Fruit fly (Drosophila melanogaster): Measurements from ENCODE around the gene CG12320.

Gene CG12320

DNA sequence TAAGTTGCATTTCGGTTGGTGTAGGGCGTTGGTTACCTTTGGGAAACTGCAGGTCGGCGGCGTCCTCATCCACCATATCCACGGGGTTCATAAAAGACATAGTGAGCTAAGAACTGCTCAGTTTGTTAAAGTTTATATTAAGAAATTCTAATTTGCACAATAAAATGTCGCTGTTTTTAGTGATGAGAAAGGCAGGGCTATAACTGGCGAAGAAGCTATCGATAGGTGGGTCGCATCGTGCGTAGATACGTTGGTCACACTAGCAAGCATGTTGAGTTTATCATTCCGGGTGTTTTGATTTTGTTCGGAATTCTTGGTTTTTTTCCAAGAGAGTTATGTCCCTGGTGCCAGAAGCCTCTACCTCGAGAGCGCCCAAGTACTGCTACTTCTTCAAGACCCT is 2.7 kb upstream of the CG12320 start, which contains the start of the genes Ada2a, Polr2D, Tgs1 and moi (continued):
- TF ChIP-seq CG9437 (GFP tag; optimal IDR thresholded peaks at IDR 0.05) (no peak), tll (GFP tag; optimal IDR thresholded peaks at IDR 0.05) (no peak), Abd-B (GFP tag; optimal IDR thresholded peaks at IDR 0.05) (no peak), grau (tag; optimal IDR thresholded peaks at IDR 0.05) (no peak), trem (tag; optimal IDR thresholded peaks at IDR 0.05) (peak; percentile 70), CG31365 (tag; optimal IDR thresholded peaks at IDR 0.05) (no peak), danr (GFP tag; IDR thresholded peaks at IDR 0.05) (no peak), Hey (tag; optimal IDR thresholded peaks at IDR 0.05) (no peak), ems (GFP tag; optimal IDR thresholded peaks at IDR 0.05) (no peak), NC2α (GFP tag; optimal IDR thresholded peaks at IDR 0.05) (no peak), CG4854 (GFP tag; optimal IDR thresholded peaks at IDR 0.05) (no peak), pros (GFP tag; optimal IDR thresholded peaks at IDR 0.05) (no peak), pan (optimal IDR thresholded peaks at IDR 0.05) (no peak), pan (GFP tag; optimal IDR thresholded peaks at IDR 0.05 in 1 of 2, IDR thresholded peaks at IDR 0.05 in 1 of 2) (no peak), CG15696 (tag; optimal IDR thresholded peaks at IDR 0.05) (no peak), CG13424 (tag; optimal IDR thresholded peaks at IDR 0.05) (no peak), CG30020 (tag; optimal IDR thresholded peaks at IDR 0.05) (no peak), CG2199 (GFP tag; IDR thresholded peaks at IDR 0.05) (no peak), dati (GFP tag; IDR thresholded peaks at IDR 0.05) (no peak), CG7987 (GFP tag; optimal IDR thresholded peaks at IDR 0.05) (no peak), Hr51 (GFP tag; optimal IDR thresholded peaks at IDR 0.05) (no peak), insv (GFP tag; optimal IDR thresholded peaks at IDR 0.05) (no peak), ato (GFP tag; IDR thresholded peaks at IDR 0.05; ENCODE audit: partially characterized antibody) (peak; percentile 57), tup (GFP tag; optimal IDR thresholded peaks at IDR 0.05) (no peak), CG3407 (GFP tag; optimal IDR thresholded peaks at IDR 0.05) (no peak), HHEX (GFP tag; optimal IDR thresholded peaks at IDR 0.05) (no peak), bab2 (GFP tag; optimal IDR thresholded peaks at IDR 0.05) (no peak), ara (GFP tag; IDR thresholded peaks at IDR 0.05) (no peak), Vsx1 (GFP tag; optimal IDR thresholded peaks at IDR 0.05) (no peak), Doc2 (GFP tag; IDR thresholded peaks at IDR 0.05) (no peak), CG17359 (tag; optimal IDR thresholded peaks at IDR 0.05) (no peak), CG8359 (GFP tag; optimal IDR thresholded peaks at IDR 0.05; ENCODE audit: borderline replicate concordance) (no peak), Adf1 (GFP tag; IDR thresholded peaks at IDR 0.05) (no peak), CG14965 (GFP tag; optimal IDR thresholded peaks at IDR 0.05; ENCODE audit: borderline replicate concordance) (no peak), CG14050 (GFP tag; IDR thresholded peaks at IDR 0.05) (no peak), Six4 (GFP tag; optimal IDR thresholded peaks at IDR 0.05) (no peak), toy (GFP tag; IDR thresholded peaks at IDR 0.05) (no peak), CG12299 (tag; optimal IDR thresholded peaks at IDR 0.05) (no peak), CG32532 (GFP tag; IDR thresholded peaks at IDR 0.05) (no peak), Bteb2 (GFP tag; optimal IDR thresholded peaks at IDR 0.05) (no peak), Nf-YB (GFP tag; optimal IDR thresholded peaks at IDR 0.05) (no peak), CG11093 (GFP tag; IDR thresholded peaks at IDR 0.05) (no peak), CG8924 (tag; optimal IDR thresholded peaks at IDR 0.05) (no peak), CG32772 (GFP tag; IDR thresholded peaks at IDR 0.05) (no peak), CG30431 (GFP tag; optimal IDR thresholded peaks at IDR 0.05) (no peak), luna (GFP tag; optimal IDR thresholded peaks at IDR 0.05) (no peak), CG11247 (GFP tag; IDR thresholded peaks at IDR 0.05) (no peak), CG12155 (GFP tag; optimal IDR thresholded peaks at IDR 0.05) (no peak), vfl (GFP tag; optimal IDR thresholded peaks at IDR 0.05) (no peak), CG1647 (GFP tag; optimal IDR thresholded peaks at IDR 0.05) (no peak), CG6272 (GFP tag; IDR thresholded peaks at IDR 0.05) (no peak), HLH54F (GFP tag; optimal IDR thresholded peaks at IDR 0.05) (no peak)

All from whole organism, embryonic.